Worm (Caenorhabditis elegans) whole organism, midembryonic: ENCODE results near the gene ZC443.7.

Source experiments
- flt-1 ChIP-seq: fragments of 200-800 bp; sonication (Bioruptor generic); IDR thresholded peaks from 2 replicates; pipeline ENCODE4 v1.3.6; 2022; ENCODE audit warnings: missing genetic modification characterization, missing compliant biosample characterization
- klf-2 ChIP-seq: fragments of 200-800 bp; sonication (Bioruptor generic); conservative IDR thresholded peaks from 2 replicates; pipeline ENCODE4 v1.3.6; 2022; ENCODE audit warnings: missing genetic modification reagents, missing genetic modification characterization, missing compliant biosample characterization
- med-1 ChIP-seq: sonication (generic microtip); optimal IDR thresholded peaks from 2 replicates; lab custom pipeline; 2017; ENCODE audit warnings: missing genetic modification characterization, mild to moderate bottlenecking, missing compliant biosample characterization, antibody characterized with exemption, missing genetic modification reagents; ENCODE audit not compliant: insufficient read depth
- ref-1 ChIP-seq: fragments of 200-800 bp; sonication (Bioruptor generic); conservative IDR thresholded peaks from 2 replicates; pipeline ENCODE4 v1.3.6; 2022; ENCODE audit warnings: missing genetic modification reagents, missing genetic modification characterization, missing compliant biosample characterization
- tab-1 ChIP-seq: fragments of 200-800 bp; sonication (Bioruptor generic); IDR thresholded peaks from 2 replicates; pipeline ENCODE4 v1.3.6; 2022; ENCODE audit warnings: missing genetic modification characterization, missing compliant biosample characterization
- ztf-23 ChIP-seq: fragments of 200-800 bp; sonication (Bioruptor generic); IDR thresholded peaks from 2 replicates; pipeline ENCODE4 v1.3.6; 2022; ENCODE audit warnings: missing genetic modification reagents, missing genetic modification characterization, missing compliant biosample characterization
- ztf-29 ChIP-seq: fragments of 200-800 bp; sonication (Bioruptor generic); IDR thresholded peaks from 2 replicates; pipeline ENCODE4 v1.3.6; 2022; ENCODE audit warnings: missing genetic modification reagents, missing genetic modification characterization, missing compliant biosample characterization

DNA sequence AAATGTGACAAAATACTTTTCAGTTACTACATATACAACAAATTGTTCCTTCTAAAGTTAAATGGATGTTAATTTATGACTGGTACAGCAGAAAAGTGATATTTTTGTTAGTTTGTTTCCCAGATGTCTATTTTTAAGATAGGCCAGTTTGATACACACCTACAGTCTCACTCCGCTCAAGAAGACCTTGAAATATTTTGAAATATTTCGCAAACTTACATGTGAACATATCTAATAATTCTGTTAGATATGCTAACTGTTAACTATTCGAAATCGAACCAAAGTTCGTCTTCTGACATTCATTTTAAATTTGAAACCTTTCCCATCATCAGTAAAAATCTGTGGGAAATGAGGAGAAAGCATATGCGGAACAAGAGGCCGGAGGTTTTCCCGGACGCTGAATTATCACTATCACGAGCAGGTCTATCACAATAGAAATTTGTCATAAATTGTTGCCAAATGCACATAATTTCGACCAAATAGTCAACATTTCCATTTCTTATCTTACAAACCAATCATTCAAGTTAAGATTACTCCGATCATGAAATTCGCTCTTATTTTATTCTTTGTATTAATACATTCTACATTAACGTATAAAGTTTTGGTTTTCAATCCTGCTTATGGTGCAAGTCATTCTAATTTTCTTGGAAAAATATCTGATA, 13.6 kb downstream of the ZC443.7 start, which contains the start of the genes ZC443.4 and ugt-18:
- TF ChIP-seq flt-1 (GFP tag; lab: Robert Waterston, UW) (no peak), klf-2 (GFP tag; lab: Robert Waterston, UW) (no peak), tab-1 (GFP tag; lab: Robert Waterston, UW) (no peak), ztf-29 (GFP tag; lab: Robert Waterston, UW) (no peak), ztf-23 (GFP tag; lab: Robert Waterston, UW) (no peak), ref-1 (GFP tag; lab: Robert Waterston, UW) (no peak), med-1 (GFP tag; lab: Kevin White, UChicago) (no peak)
